Fruit fly (Drosophila melanogaster) whole organism, embryonic: ENCODE measurements around the gene Polr3H.
A peak's percentile ranks its signal among the peaks of the same experiment; 100 is the strongest.

Experiments
- Bgb ChIP-seq: fragments of 200-800 bp; sonication (Bioruptor generic); IDR thresholded peaks from 2 replicates; pipeline ENCODE4 v1.3.6; 2022; ENCODE audit warnings: missing biosample characterization, missing genetic modification characterization; ENCODE audit not compliant: partially characterized antibody
- CG1024 ChIP-seq: fragments of 200-800 bp; sonication (Bioruptor generic); IDR thresholded peaks from 2 replicates; pipeline ENCODE4 v1.3.6; 2022; ENCODE audit warnings: missing biosample characterization, missing genetic modification characterization
- CG10543 ChIP-seq: fragments of 200-800 bp; sonication (Bioruptor generic); optimal IDR thresholded peaks from 3 replicates; lab custom pipeline; 2017; ENCODE audit warnings: missing biosample characterization, mild to moderate bottlenecking, missing genetic modification characterization, moderate library complexity
- CG11093 ChIP-seq: fragments of 200-800 bp; sonication (Bioruptor generic); IDR thresholded peaks from 3 replicates; pipeline ENCODE4 v1.3.6; 2022; ENCODE audit warnings: missing biosample characterization, missing genetic modification characterization
- CG11504 ChIP-seq: fragments of 200-800 bp; sonication (Bioruptor generic); optimal IDR thresholded peaks from 3 replicates; lab custom pipeline; 2019; ENCODE audit warnings: missing biosample characterization, mild to moderate bottlenecking, missing genetic modification characterization, moderate library complexity
- CG11696 ChIP-seq: fragments of 200-800 bp; sonication (Bioruptor generic); IDR thresholded peaks from 2 replicates; pipeline ENCODE4 v1.3.6; 2022; ENCODE audit warnings: missing biosample characterization, missing genetic modification characterization
- CG12104 ChIP-seq: fragments of 200-800 bp; sonication (Bioruptor generic); optimal IDR thresholded peaks from 3 replicates; lab custom pipeline; 2016; ENCODE audit warnings: missing biosample characterization, missing genetic modification characterization
- CG12769 ChIP-seq: fragments of 200-800 bp; sonication (Bioruptor generic); optimal IDR thresholded peaks from 2 replicates; lab custom pipeline; 2019; ENCODE audit warnings: missing biosample characterization, mild to moderate bottlenecking, missing genetic modification characterization, moderate library complexity
- CG17186 ChIP-seq: fragments of 200-800 bp; sonication (Bioruptor generic); optimal IDR thresholded peaks from 3 replicates; lab custom pipeline; 2017; ENCODE audit warnings: missing biosample characterization, missing genetic modification reagents, missing genetic modification characterization
- CG17359 ChIP-seq: fragments of 200-800 bp; sonication (Bioruptor generic); optimal IDR thresholded peaks from 3 replicates; lab custom pipeline; 2018; ENCODE audit warnings: missing biosample characterization, mild to moderate bottlenecking, missing genetic modification characterization, moderate library complexity
- CG17568 ChIP-seq: fragments of 200-800 bp; sonication (Bioruptor generic); optimal IDR thresholded peaks from 2 replicates; lab custom pipeline; 2018; ENCODE audit warnings: missing biosample characterization, mild to moderate bottlenecking, missing genetic modification characterization, moderate library complexity
- CG1792 ChIP-seq: fragments of 200-800 bp; sonication (Bioruptor generic); optimal IDR thresholded peaks from 2 replicates; lab custom pipeline; 2016; ENCODE audit warnings: missing biosample characterization, missing genetic modification characterization
- CG1832 ChIP-seq: fragments of 200-800 bp; sonication (Bioruptor generic); optimal IDR thresholded peaks from 2 replicates; lab custom pipeline; 2017; ENCODE audit warnings: missing biosample characterization, mild to moderate bottlenecking, missing genetic modification characterization, inconsistent platforms
- CG2129 ChIP-seq: fragments of 200-800 bp; sonication (Bioruptor generic); IDR thresholded peaks from 2 replicates; pipeline ENCODE4 v1.3.6; 2022; ENCODE audit warnings: missing biosample characterization, missing genetic modification characterization; ENCODE audit not compliant: partially characterized antibody
- CG2712 ChIP-seq: fragments of 200-800 bp; optimal IDR thresholded peaks from 3 replicates; lab custom pipeline; 2019; ENCODE audit warnings: missing biosample characterization, mild to moderate bottlenecking, missing genetic modification characterization, moderate library complexity
- CG31224 ChIP-seq: fragments of 200-800 bp; sonication (Bioruptor generic); IDR thresholded peaks from 2 replicates; pipeline ENCODE4 v1.3.6; 2022; ENCODE audit warnings: missing biosample characterization, missing genetic modification characterization
- CG4424 ChIP-seq: fragments of 200-800 bp; sonication (Bioruptor generic); optimal IDR thresholded peaks from 3 replicates; lab custom pipeline; 2016; ENCODE audit warnings: missing biosample characterization, missing genetic modification characterization
- CG4617 ChIP-seq: fragments of 200-800 bp; sonication (Bioruptor generic); optimal IDR thresholded peaks from 3 replicates; lab custom pipeline; 2016; ENCODE audit warnings: missing biosample characterization, missing genetic modification characterization, borderline replicate concordance
- CG5953 ChIP-seq: fragments of 200-800 bp; sonication (Bioruptor generic); IDR thresholded peaks from 2 replicates; pipeline ENCODE4 v1.3.6; 2022; ENCODE audit warnings: missing biosample characterization, missing genetic modification characterization
- CG8478 ChIP-seq: fragments of >200 bp; optimal IDR thresholded peaks from 2 replicates; lab custom pipeline; 2018
- CG9437 ChIP-seq: fragments of 200-800 bp; sonication (Bioruptor generic); optimal IDR thresholded peaks from 2 replicates; lab custom pipeline; 2018; ENCODE audit warnings: missing biosample characterization, mild to moderate bottlenecking, missing genetic modification characterization
- Dip2 ChIP-seq: fragments of 200-800 bp; sonication (Bioruptor generic); IDR thresholded peaks from 2 replicates; pipeline ENCODE4 v1.3.6; 2022; ENCODE audit warnings: missing biosample characterization, missing genetic modification characterization
- Doc3 ChIP-seq: fragments of 200-800 bp; sonication (Bioruptor generic); IDR thresholded peaks from 3 replicates; pipeline ENCODE4 v1.3.6; 2022; ENCODE audit warnings: missing biosample characterization, missing genetic modification characterization; ENCODE audit not compliant: partially characterized antibody
- Dref ChIP-seq: fragments of 200-800 bp; sonication (Bioruptor generic); IDR thresholded peaks from 2 replicates; pipeline ENCODE4 v1.3.6; 2022; ENCODE audit warnings: missing biosample characterization, missing genetic modification characterization
- Drgx ChIP-seq: fragments of 200-800 bp; sonication (Bioruptor generic); IDR thresholded peaks from 2 replicates; pipeline ENCODE4 v1.3.6; 2022; ENCODE audit warnings: missing biosample characterization, missing genetic modification characterization
- Lim3 ChIP-seq: fragments of 200-800 bp; sonication (Bioruptor generic); IDR thresholded peaks from 2 replicates; pipeline ENCODE4 v1.3.6; 2022; ENCODE audit warnings: missing biosample characterization, missing genetic modification characterization
- Mes4 ChIP-seq: fragments of 200-800 bp; sonication (Bioruptor generic); optimal IDR thresholded peaks from 2 replicates; lab custom pipeline; 2016; ENCODE audit warnings: missing biosample characterization, missing genetic modification characterization
- Myb ChIP-seq: fragments of 200-800 bp; sonication (Bioruptor generic); optimal IDR thresholded peaks from 2 replicates; lab custom pipeline; 2016; ENCODE audit warnings: missing biosample characterization, missing genetic modification characterization
- NC2α ChIP-seq: fragments of 200-800 bp; sonication (Bioruptor generic); optimal IDR thresholded peaks from 2 replicates; lab custom pipeline; 2016; ENCODE audit warnings: missing biosample characterization, missing genetic modification characterization
- NFAT ChIP-seq: fragments of 200-800 bp; sonication (Bioruptor generic); IDR thresholded peaks from 2 replicates; pipeline ENCODE4 v1.3.6; 2022; ENCODE audit warnings: missing biosample characterization, missing genetic modification characterization
- Neu2 ChIP-seq: fragments of 200-800 bp; sonication (Bioruptor generic); optimal IDR thresholded peaks from 3 replicates; lab custom pipeline; 2016; ENCODE audit warnings: missing biosample characterization, missing genetic modification characterization, borderline replicate concordance
- Ravus ChIP-seq: fragments of 200-800 bp; sonication (Bioruptor generic); IDR thresholded peaks from 2 replicates; pipeline ENCODE4 v1.3.6; 2022; ENCODE audit warnings: missing biosample characterization, missing genetic modification characterization
- Sry-β ChIP-seq: fragments of 200-800 bp; sonication (Bioruptor generic); optimal IDR thresholded peaks from 2 replicates; lab custom pipeline; 2018; ENCODE audit warnings: missing biosample characterization, mild to moderate bottlenecking, missing genetic modification characterization, moderate library complexity
- ash1 ChIP-seq: fragments of 200-800 bp; sonication (Bioruptor generic); optimal IDR thresholded peaks from 2 replicates; lab custom pipeline; 2018; ENCODE audit warnings: missing biosample characterization, mild to moderate bottlenecking, missing genetic modification characterization
- disco-r ChIP-seq: fragments of 200-800 bp; sonication (Bioruptor generic); optimal IDR thresholded peaks from 2 replicates; lab custom pipeline; 2016; ENCODE audit warnings: missing biosample characterization, missing genetic modification characterization
- en ChIP-seq: fragments of 200-800 bp; sonication (Bioruptor generic); optimal IDR thresholded peaks from 2 replicates; lab custom pipeline; 2016; ENCODE audit warnings: missing biosample characterization, missing genetic modification characterization
- eve ChIP-seq, 2 experiments: fragments of >200 bp; optimal IDR thresholded peaks; 2 replicates each; lab custom pipeline; 2017; ENCODE audit warnings: missing biosample characterization in 2 of 2, missing genetic modification characterization in 2 of 2
- fd3F ChIP-seq: fragments of 200-800 bp; sonication (Bioruptor generic); optimal IDR thresholded peaks from 2 replicates; lab custom pipeline; 2018; ENCODE audit warnings: missing biosample characterization, mild to moderate bottlenecking, missing genetic modification characterization, moderate library complexity
- gcm ChIP-seq: fragments of 200-800 bp; sonication (Bioruptor generic); optimal IDR thresholded peaks from 2 replicates; lab custom pipeline; 2019; ENCODE audit warnings: missing biosample characterization, mild to moderate bottlenecking, missing genetic modification characterization, moderate library complexity
- h ChIP-seq: fragments of >200 bp; optimal IDR thresholded peaks from 2 replicates; lab custom pipeline; 2017
- her ChIP-seq: fragments of 200-800 bp; sonication (Bioruptor generic); optimal IDR thresholded peaks from 2 replicates; lab custom pipeline; 2016; ENCODE audit warnings: missing biosample characterization, missing genetic modification characterization
- knrl ChIP-seq: fragments of 200-800 bp; sonication (Bioruptor generic); IDR thresholded peaks from 3 replicates; pipeline ENCODE4 v1.3.6; 2022; ENCODE audit warnings: missing biosample characterization, missing genetic modification characterization; ENCODE audit not compliant: partially characterized antibody
- nerfin-2 ChIP-seq: fragments of 200-800 bp; sonication (Bioruptor generic); IDR thresholded peaks from 2 replicates; pipeline ENCODE4 v1.3.6; 2022; ENCODE audit warnings: missing biosample characterization, missing genetic modification characterization; ENCODE audit not compliant: partially characterized antibody
- peb ChIP-seq: fragments of 200-800 bp; sonication (Bioruptor generic); IDR thresholded peaks from 2 replicates; pipeline ENCODE4 v1.3.6; 2022; ENCODE audit warnings: missing biosample characterization, missing genetic modification characterization
- repo ChIP-seq: fragments of 200-800 bp; sonication (Bioruptor generic); optimal IDR thresholded peaks from 2 replicates; lab custom pipeline; 2016; ENCODE audit warnings: missing biosample characterization, missing genetic modification characterization
- sc ChIP-seq, 3 experiments: fragments of >200 bp in 2 of 3; fragments of 200-800 bp in 1 of 3; sonication (Bioruptor generic) in 1 of 3; optimal IDR thresholded peaks; 2 replicates in 2 of 3; 3 replicates in 1 of 3; lab custom pipeline; 2017; ENCODE audit warnings: mild to moderate bottlenecking in 1 of 3, missing biosample characterization in 1 of 3, missing genetic modification characterization in 1 of 3, missing genetic modification reagents in 1 of 3
- shn ChIP-seq: fragments of 200-800 bp; sonication (Bioruptor generic); optimal IDR thresholded peaks from 3 replicates; lab custom pipeline; 2016; ENCODE audit warnings: missing biosample characterization, missing genetic modification characterization
- sim ChIP-seq: fragments of 200-800 bp; sonication (Bioruptor generic); IDR thresholded peaks from 2 replicates; pipeline ENCODE4 v1.3.6; 2022; ENCODE audit warnings: missing biosample characterization, missing genetic modification characterization
- sima ChIP-seq: fragments of 200-800 bp; sonication (Bioruptor generic); optimal IDR thresholded peaks from 2 replicates; lab custom pipeline; 2016; ENCODE audit warnings: missing biosample characterization, missing genetic modification characterization
- slp2 ChIP-seq: fragments of 200-800 bp; sonication (Bioruptor generic); optimal IDR thresholded peaks from 2 replicates; lab custom pipeline; 2016; ENCODE audit warnings: missing biosample characterization, missing genetic modification characterization
- sug ChIP-seq: fragments of 200-800 bp; optimal IDR thresholded peaks from 2 replicates; lab custom pipeline; 2019; ENCODE audit warnings: missing biosample characterization, mild to moderate bottlenecking, missing genetic modification characterization, moderate library complexity

The Polr3H gene

dm6 chr3L:11648410-11648809 is at the start of gene Polr3H, which contains the start of gene RIOK1 (continued):
- TF ChIP-seq CG1024 (GFP tag; lab: Robert Waterston, UW) (0 out of 2 replicates have a peak, but pooled peaks have one; percentile 21), CG10543 (GFP tag; lab: Kevin White, UChicago) (no peak), Neu2 (GFP tag; lab: Kevin White, UChicago) (peak; percentile 13), en (GFP tag; lab: Kevin White, UChicago) (peak; percentile 8), Mes4 (peak; percentile 58), CG4424 (GFP tag; lab: Kevin White, UChicago) (peak; percentile 73), CG2712 (tag; lab: Kevin White, UChicago) (no peak), CG11504 (tag; lab: Kevin White, UChicago) (no peak), repo (peak; percentile 24), CG11696 (GFP tag; lab: Robert Waterston, UW) (no peak), sc (optimal IDR thresholded peaks at IDR 0.05; lab: Kevin White, UChicago) (no peak), sc (GFP tag; optimal IDR thresholded peaks at IDR 0.05; lab: Kevin White, UChicago) (peak; percentile 21), CG17568 (GFP tag; lab: Kevin White, UChicago) (no peak), Sry-β (GFP tag; lab: Kevin White, UChicago) (peak; percentile 56), peb (GFP tag; lab: Robert Waterston, UW) (0 out of 2 replicates have a peak, but pooled peaks have one; percentile 28), sug (tag; lab: Kevin White, UChicago) (no peak), Drgx (GFP tag; lab: Robert Waterston, UW) (peak; percentile 46; the same call in 1 of the 2 replicates), CG11093 (GFP tag; lab: Robert Waterston, UW) (0 out of 3 replicates have a peak, but pooled peaks have one; percentile 7), fd3F (peak; percentile 39), Dip2 (GFP tag; lab: Robert Waterston, UW) (no peak), CG31224 (GFP tag; lab: Robert Waterston, UW) (no peak), Ravus (GFP tag; lab: Robert Waterston, UW) (no peak; the same call in 1 of the 2 replicates), slp2 (peak; percentile 46), Lim3 (GFP tag; lab: Robert Waterston, UW) (no peak), gcm (no peak), Bgb (GFP tag; lab: Robert Waterston, UW) (no peak), Dref (GFP tag; lab: Robert Waterston, UW) (no peak), CG12769 (no peak), Myb (GFP tag; lab: Kevin White, UChicago) (peak; percentile 37), CG8478 (lab: Kevin White, UChicago) (no peak), eve (GFP tag; optimal IDR thresholded peaks at IDR 0.05; lab: Kevin White, UChicago) (no peak), Doc3 (GFP tag; lab: Robert Waterston, UW) (no peak), NC2α (GFP tag; lab: Kevin White, UChicago) (no peak), CG1792 (GFP tag; lab: Kevin White, UChicago) (peak; percentile 34), CG17186 (GFP tag; lab: Kevin White, UChicago) (peak; percentile 43), CG1832 (no peak), CG4617 (peak; percentile 68), CG9437 (no peak), sima (GFP tag; lab: Kevin White, UChicago) (no peak), NFAT (GFP tag; lab: Robert Waterston, UW) (peak; percentile 40; the same call in 1 of the 2 replicates), h (no peak), her (peak; percentile 63), knrl (no peak; the same call in 2 of the 3 replicates), disco-r (GFP tag; lab: Kevin White, UChicago) (peak; percentile 27), CG2129 (no peak), CG5953 (GFP tag; lab: Robert Waterston, UW) (no peak), CG12104 (GFP tag; lab: Kevin White, UChicago) (no peak), ash1 (GFP tag; lab: Kevin White, UChicago) (no peak), shn (peak; percentile 67), sim (GFP tag; lab: Robert Waterston, UW) (no peak), CG17359 (tag; lab: Kevin White, UChicago) (no peak), nerfin-2 (GFP tag; lab: Robert Waterston, UW) (no peak)
